Fruit fly (Drosophila melanogaster) whole organism, embryonic: ENCODE measurements around the gene CG32568.

Source experiments
- B-H2 ChIP-seq: fragments of 200-800 bp; sonication (Bioruptor generic); optimal IDR thresholded peaks from 2 replicates; lab custom pipeline; 2018; ENCODE audit warnings: missing biosample characterization, mild to moderate bottlenecking, missing genetic modification characterization
- CG10959 ChIP-seq: fragments of 200-800 bp; sonication (Bioruptor generic); IDR thresholded peaks from 2 replicates; pipeline ENCODE4 v1.3.6; 2022; ENCODE audit warnings: missing biosample characterization, missing genetic modification characterization
- CG11504 ChIP-seq: fragments of 200-800 bp; sonication (Bioruptor generic); optimal IDR thresholded peaks from 3 replicates; lab custom pipeline; 2019; ENCODE audit warnings: missing biosample characterization, mild to moderate bottlenecking, missing genetic modification characterization, moderate library complexity
- CG12659 ChIP-seq: fragments of 200-800 bp; sonication (Bioruptor generic); optimal IDR thresholded peaks from 3 replicates; lab custom pipeline; 2017; ENCODE audit warnings: mild to moderate bottlenecking, missing biosample characterization, missing genetic modification reagents, missing genetic modification characterization
- CG12942 ChIP-seq: fragments of 200-800 bp; sonication (Bioruptor generic); optimal IDR thresholded peaks from 3 replicates; lab custom pipeline; 2016; ENCODE audit warnings: missing biosample characterization, missing genetic modification characterization
- CG13296 ChIP-seq: fragments of 200-800 bp; sonication (Bioruptor generic); optimal IDR thresholded peaks from 3 replicates; lab custom pipeline; 2018; ENCODE audit warnings: missing biosample characterization, mild to moderate bottlenecking, missing genetic modification characterization
- CG16779 ChIP-seq: fragments of 200-800 bp; sonication (Bioruptor generic); IDR thresholded peaks from 2 replicates; pipeline ENCODE4 v1.3.6; 2022; ENCODE audit warnings: missing biosample characterization, missing genetic modification characterization
- CG18599 ChIP-seq: fragments of 200-800 bp; sonication (Bioruptor generic); optimal IDR thresholded peaks from 3 replicates; lab custom pipeline; 2017; ENCODE audit warnings: missing biosample characterization, missing genetic modification characterization, mild to moderate bottlenecking, moderate library complexity, missing genetic modification reagents
- CG3847 ChIP-seq: fragments of 200-800 bp; sonication (Bioruptor generic); IDR thresholded peaks from 2 replicates; pipeline ENCODE4 v1.3.6; 2022; ENCODE audit warnings: missing biosample characterization, missing genetic modification characterization
- CG4820 ChIP-seq: fragments of 200-800 bp; sonication (Bioruptor generic); optimal IDR thresholded peaks from 3 replicates; lab custom pipeline; 2016; ENCODE audit warnings: missing biosample characterization, missing genetic modification characterization
- CG6689 ChIP-seq: fragments of 200-800 bp; sonication (Bioruptor generic); IDR thresholded peaks from 2 replicates; pipeline ENCODE4 v1.3.6; 2022; ENCODE audit warnings: missing biosample characterization, missing genetic modification characterization
- CG6791 ChIP-seq: fragments of 200-800 bp; sonication (Bioruptor generic); IDR thresholded peaks from 3 replicates; pipeline ENCODE4 v1.3.6; 2022; ENCODE audit warnings: missing biosample characterization, missing genetic modification characterization; ENCODE audit not compliant: partially characterized antibody
- CG7357 ChIP-seq: fragments of 200-800 bp; sonication (Bioruptor generic); IDR thresholded peaks from 3 replicates; pipeline ENCODE4 v1.3.6; 2022; ENCODE audit warnings: missing biosample characterization, missing genetic modification characterization
- CG7963 ChIP-seq: fragments of 200-800 bp; sonication (Bioruptor generic); IDR thresholded peaks from 3 replicates; pipeline ENCODE4 v1.3.6; 2022; ENCODE audit warnings: missing biosample characterization, missing genetic modification characterization; ENCODE audit not compliant: partially characterized antibody
- CG9817 ChIP-seq: fragments of 200-800 bp; sonication (Bioruptor generic); optimal IDR thresholded peaks from 2 replicates; lab custom pipeline; 2018; ENCODE audit warnings: missing biosample characterization, mild to moderate bottlenecking, missing genetic modification characterization, moderate library complexity
- D ChIP-seq, 2 experiments: fragments of 200-800 bp in 1 of 2; fragments of >200 bp in 1 of 2; sonication (Bioruptor generic) in 1 of 2; optimal IDR thresholded peaks; 2 replicates in 1 of 2; 3 replicates in 1 of 2; lab custom pipeline; 2017; ENCODE audit warnings: mild to moderate bottlenecking in 1 of 2, missing biosample characterization in 1 of 2, missing genetic modification characterization in 1 of 2, missing genetic modification reagents in 1 of 2
- Dll ChIP-seq: fragments of 200-800 bp; sonication (Bioruptor generic); IDR thresholded peaks from 4 replicates; pipeline ENCODE4 v1.3.6; 2022; ENCODE audit warnings: missing biosample characterization, missing genetic modification characterization; ENCODE audit not compliant: partially characterized antibody
- Dp ChIP-seq: fragments of 200-800 bp; sonication (Bioruptor generic); optimal IDR thresholded peaks from 2 replicates; lab custom pipeline; 2018; ENCODE audit warnings: missing biosample characterization, mild to moderate bottlenecking, missing genetic modification characterization, moderate library complexity
- Drgx ChIP-seq: fragments of 200-800 bp; sonication (Bioruptor generic); IDR thresholded peaks from 2 replicates; pipeline ENCODE4 v1.3.6; 2022; ENCODE audit warnings: missing biosample characterization, missing genetic modification characterization
- Ets65A ChIP-seq: fragments of 200-800 bp; sonication (Bioruptor generic); peaks from one replicate; lab custom pipeline; 2016; ENCODE audit warnings: missing biosample characterization, missing genetic modification characterization
- Fer3 ChIP-seq: fragments of 200-800 bp; sonication (Bioruptor generic); optimal IDR thresholded peaks from 2 replicates; lab custom pipeline; 2018; ENCODE audit warnings: missing biosample characterization, mild to moderate bottlenecking, missing genetic modification characterization, moderate library complexity
- Kr ChIP-seq: fragments of 200-800 bp; sonication (Bioruptor generic); optimal IDR thresholded peaks from 2 replicates; lab custom pipeline; 2017; ENCODE audit warnings: missing biosample characterization, mild to moderate bottlenecking, missing genetic modification characterization
- NK7.1 ChIP-seq: fragments of 200-800 bp; sonication (Bioruptor generic); optimal IDR thresholded peaks from 3 replicates; lab custom pipeline; 2016; ENCODE audit warnings: missing biosample characterization, missing genetic modification characterization
- Sox100B ChIP-seq: fragments of 200-800 bp; sonication (Bioruptor generic); optimal IDR thresholded peaks from 3 replicates; lab custom pipeline; 2018; ENCODE audit warnings: missing biosample characterization, mild to moderate bottlenecking, missing genetic modification characterization
- ase ChIP-seq: fragments of 200-800 bp; sonication (Bioruptor generic); IDR thresholded peaks from 3 replicates; pipeline ENCODE4 v1.3.6; 2022; ENCODE audit warnings: missing biosample characterization, missing genetic modification characterization
- bbx ChIP-seq: fragments of 200-800 bp; sonication (Bioruptor generic); IDR thresholded peaks from 2 replicates; pipeline ENCODE4 v1.3.6; 2022; ENCODE audit warnings: missing biosample characterization, missing genetic modification characterization; ENCODE audit not compliant: partially characterized antibody
- bowl ChIP-seq: fragments of 200-800 bp; sonication (Bioruptor generic); IDR thresholded peaks from 2 replicates; pipeline ENCODE4 v1.3.6; 2022; ENCODE audit warnings: missing biosample characterization, missing genetic modification characterization
- chif ChIP-seq, 2 experiments: fragments of 200-800 bp; sonication (Bioruptor generic); optimal IDR thresholded peaks; 3 replicates each; lab custom pipeline; 2016; ENCODE audit warnings: missing biosample characterization in 2 of 2, missing genetic modification characterization in 2 of 2
- chn ChIP-seq: fragments of 200-800 bp; sonication (Bioruptor generic); optimal IDR thresholded peaks from 2 replicates; lab custom pipeline; 2016; ENCODE audit warnings: missing biosample characterization, missing genetic modification characterization
- disco-r ChIP-seq: fragments of 200-800 bp; sonication (Bioruptor generic); optimal IDR thresholded peaks from 2 replicates; lab custom pipeline; 2016; ENCODE audit warnings: missing biosample characterization, missing genetic modification characterization
- emc ChIP-seq: fragments of 200-800 bp; sonication (Bioruptor generic); optimal IDR thresholded peaks from 2 replicates; lab custom pipeline; 2016; ENCODE audit warnings: missing biosample characterization, missing genetic modification characterization
- insv ChIP-seq, 2 experiments: fragments of 200-800 bp; sonication (Bioruptor generic); optimal IDR thresholded peaks; 3 replicates each; lab custom pipeline; 2016 to 2018; ENCODE audit warnings: missing biosample characterization in 2 of 2, missing genetic modification characterization in 2 of 2
- jigr1 ChIP-seq: fragments of 200-800 bp; sonication (Bioruptor generic); IDR thresholded peaks from 3 replicates; pipeline ENCODE4 v1.3.6; 2022; ENCODE audit warnings: missing biosample characterization, missing genetic modification characterization
- klu ChIP-seq: fragments of 200-800 bp; sonication (Bioruptor generic); IDR thresholded peaks from 2 replicates; pipeline ENCODE4 v1.3.6; 2022; ENCODE audit warnings: missing biosample characterization, missing genetic modification characterization
- lilli ChIP-seq: fragments of 200-800 bp; sonication (Bioruptor generic); optimal IDR thresholded peaks from 3 replicates; lab custom pipeline; 2016; ENCODE audit warnings: missing biosample characterization, missing genetic modification characterization
- nerfin-1 ChIP-seq: fragments of 200-800 bp; sonication (Bioruptor generic); optimal IDR thresholded peaks from 3 replicates; lab custom pipeline; 2019; ENCODE audit warnings: missing biosample characterization, mild to moderate bottlenecking, missing genetic modification characterization, moderate library complexity
- pan ChIP-seq, 4 experiments: fragments of >200 bp in 3 of 4; fragments of 200-800 bp in 1 of 4; sonication (Bioruptor generic) in 1 of 4; optimal IDR thresholded peaks in 3 of 4; IDR thresholded peaks in 1 of 4; 2 replicates each; pipeline versions ENCODE4 v1.3.6 to Lab custom; 2017 to 2022; ENCODE audit warnings: missing biosample characterization in 2 of 4, missing genetic modification characterization in 2 of 4, mixed read lengths in 1 of 4
- pros ChIP-seq: fragments of 200-800 bp; sonication (Bioruptor generic); optimal IDR thresholded peaks from 3 replicates; lab custom pipeline; 2019; ENCODE audit warnings: missing biosample characterization, mild to moderate bottlenecking, missing genetic modification characterization, moderate library complexity
- ro ChIP-seq: fragments of 200-800 bp; sonication (Bioruptor generic); IDR thresholded peaks from 2 replicates; pipeline ENCODE4 v1.3.6; 2022; ENCODE audit warnings: missing biosample characterization, missing genetic modification characterization
- run ChIP-seq: fragments of 200-800 bp; sonication (Bioruptor generic); optimal IDR thresholded peaks from 3 replicates; lab custom pipeline; 2018; ENCODE audit warnings: missing biosample characterization, mild to moderate bottlenecking, missing genetic modification characterization
- salm ChIP-seq: fragments of 200-800 bp; sonication (Bioruptor generic); optimal IDR thresholded peaks from 2 replicates; lab custom pipeline; 2018; ENCODE audit warnings: missing biosample characterization, mild to moderate bottlenecking, missing genetic modification characterization
- stwl ChIP-seq: fragments of 200-800 bp; sonication (Bioruptor generic); optimal IDR thresholded peaks from 3 replicates; lab custom pipeline; 2018; ENCODE audit warnings: missing biosample characterization, mild to moderate bottlenecking, missing genetic modification characterization, moderate library complexity
- unc-4 ChIP-seq: fragments of 200-800 bp; sonication (Bioruptor generic); IDR thresholded peaks from 2 replicates; pipeline ENCODE4 v1.3.6; 2022; ENCODE audit warnings: missing biosample characterization, missing genetic modification characterization; ENCODE audit not compliant: partially characterized antibody
- vnd ChIP-seq: fragments of 200-800 bp; sonication (Bioruptor generic); IDR thresholded peaks from 3 replicates; pipeline ENCODE4 v1.3.6; 2022; ENCODE audit warnings: missing biosample characterization, missing genetic modification characterization; ENCODE audit not compliant: partially characterized antibody
- wek ChIP-seq: fragments of 200-800 bp; sonication (Bioruptor generic); optimal IDR thresholded peaks from 3 replicates; lab custom pipeline; 2018; ENCODE audit warnings: missing biosample characterization, mild to moderate bottlenecking, missing genetic modification characterization, moderate library complexity
- wor ChIP-seq: fragments of 200-800 bp; sonication (Bioruptor generic); IDR thresholded peaks from 2 replicates; pipeline ENCODE4 v1.3.6; 2022; ENCODE audit warnings: missing biosample characterization, missing genetic modification characterization
- zf30C ChIP-seq: fragments of 200-800 bp; sonication (Bioruptor generic); optimal IDR thresholded peaks from 3 replicates; lab custom pipeline; 2018; ENCODE audit warnings: missing biosample characterization, mild to moderate bottlenecking, missing genetic modification characterization

The CG32568 gene

DNA sequence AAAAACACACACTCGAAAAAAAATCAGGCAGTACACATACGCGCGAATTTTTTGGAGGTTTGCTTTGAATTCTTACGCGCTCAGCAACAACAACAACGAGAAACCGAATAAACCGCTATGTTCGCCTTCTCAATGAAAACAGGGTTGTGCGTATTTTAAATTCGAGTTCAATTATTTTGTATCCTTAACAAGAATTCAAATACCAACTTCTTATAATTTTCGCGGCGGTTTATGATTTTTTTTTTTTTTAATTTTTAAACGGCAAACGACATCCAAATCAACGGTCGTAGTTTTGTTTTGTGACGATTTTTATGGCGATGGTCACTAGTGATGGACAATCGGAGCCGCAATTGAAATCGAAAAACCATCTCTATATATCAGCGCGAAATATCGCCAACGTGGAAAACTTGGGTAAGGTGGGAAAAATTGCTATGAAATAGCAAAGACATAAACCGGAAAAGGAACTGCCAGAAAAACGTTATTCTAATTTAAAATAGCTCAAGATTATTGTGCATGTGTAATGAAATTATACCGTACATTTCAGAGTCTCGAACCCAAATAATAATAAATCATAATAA is 11.0 kb downstream of the CG32568 start, which contains the start of gene goe (continued):
- TF ChIP-seq unc-4 (GFP tag; lab: Robert Waterston, UW) (peak; percentile 81), Kr (GFP tag; lab: Kevin White, UChicago) (no peak), stwl (tag; lab: Kevin White, UChicago) (peak; percentile 61), ase (GFP tag; lab: Robert Waterston, UW) (peak; percentile 73; the same call in 2 of the 3 replicates), Drgx (GFP tag; lab: Robert Waterston, UW) (peak; percentile 61), Ets65A (GFP tag; lab: Kevin White, UChicago) (peak; percentile 99), Dp (GFP tag; lab: Kevin White, UChicago) (peak; percentile 73), chn (peak; percentile 81), Sox100B (GFP tag; lab: Kevin White, UChicago) (peak; percentile 29), salm (tag; lab: Kevin White, UChicago) (peak; percentile 58), CG10959 (GFP tag; lab: Robert Waterston, UW) (peak; percentile 61), klu (GFP tag; lab: Robert Waterston, UW) (peak; percentile 60), pros (GFP tag; lab: Kevin White, UChicago) (no peak), lilli (peak; percentile 85), CG7357 (GFP tag; lab: Robert Waterston, UW) (no peak), CG16779 (GFP tag; lab: Robert Waterston, UW) (peak; percentile 74; the same call in 1 of the 2 replicates), wek (GFP tag; lab: Kevin White, UChicago) (peak; percentile 77), CG9817 (tag; lab: Kevin White, UChicago) (peak; percentile 84), Dll (peak; percentile 86), D (optimal IDR thresholded peaks at IDR 0.05; lab: Kevin White, UChicago) (no peak), D (GFP tag; optimal IDR thresholded peaks at IDR 0.05; lab: Kevin White, UChicago) (no peak), CG7963 (GFP tag; lab: Robert Waterston, UW) (peak; percentile 65; the same call in 1 of the 3 replicates), CG11504 (tag; lab: Kevin White, UChicago) (peak; percentile 61), disco-r (GFP tag; lab: Kevin White, UChicago) (peak; percentile 83), B-H2 (peak; percentile 74), CG4820 (GFP tag; lab: Kevin White, UChicago) (no peak), nerfin-1 (tag; lab: Kevin White, UChicago) (no peak), zf30C (GFP tag; lab: Kevin White, UChicago) (no peak), bbx (peak; percentile 95), CG13296 (GFP tag; lab: Kevin White, UChicago) (peak; percentile 73), ro (peak; percentile 19; the same call in 1 of the 2 replicates), pan (optimal IDR thresholded peaks at IDR 0.05; lab: Kevin White, UChicago) (no peak), pan (GFP tag; optimal IDR thresholded peaks at IDR 0.05 in 1 of 2, IDR thresholded peaks at IDR 0.05 in 1 of 2) (peak in 1 of 2 experiments; percentile 79), vnd (GFP tag; lab: Robert Waterston, UW) (peak; percentile 76), CG6791 (peak; percentile 83), CG18599 (GFP tag; lab: Kevin White, UChicago) (peak; percentile 73), CG12659 (GFP tag; lab: Kevin White, UChicago) (peak; percentile 90), bowl (GFP tag; lab: Robert Waterston, UW) (peak; percentile 62; the same call in 1 of the 2 replicates), emc (GFP tag; lab: Kevin White, UChicago) (peak; percentile 59), CG6689 (GFP tag; lab: Robert Waterston, UW) (peak; percentile 57), Fer3 (tag; lab: Kevin White, UChicago) (peak; percentile 72), NK7.1 (GFP tag; lab: Kevin White, UChicago) (peak; percentile 70), wor (no peak), CG3847 (peak; percentile 81), run (tag; lab: Kevin White, UChicago) (peak; percentile 53), chif (GFP tag; optimal IDR thresholded peaks at IDR 0.05; lab: Kevin White, UChicago) (peak; percentile 78 to 90), insv (GFP tag; optimal IDR thresholded peaks at IDR 0.05; lab: Kevin White, UChicago) (peak in 1 of 2 experiments; percentile 78), CG12942 (GFP tag; lab: Kevin White, UChicago) (peak; percentile 82), jigr1 (GFP tag; lab: Robert Waterston, UW) (no peak)
